Fruit fly (Drosophila melanogaster): ENCODE measurements around the gene Rfk.

Gene Rfk

dm6 chr3R:7895457-7895856, 17.6 kb downstream of the Rfk start (continued):
- TF ChIP-seq ase (GFP tag; IDR thresholded peaks at IDR 0.05) (peak; percentile 63; the same call in 2 of the 3 replicates), CG4617 (GFP tag; optimal IDR thresholded peaks at IDR 0.05; ENCODE audit: borderline replicate concordance) (no peak), CG12391 (tag; optimal IDR thresholded peaks at IDR 0.05) (no peak), jumu (GFP tag; optimal IDR thresholded peaks at IDR 0.05) (peak; percentile 39), caup (GFP tag; optimal IDR thresholded peaks at IDR 0.05; ENCODE audit: severe bottlenecking) (peak; percentile 81), trh (GFP tag; optimal IDR thresholded peaks at IDR 0.05) (no peak), CG17829 (tag; optimal IDR thresholded peaks at IDR 0.05) (peak; percentile 42), CG12942 (GFP tag; optimal IDR thresholded peaks at IDR 0.05) (no peak), nom (GFP tag; optimal IDR thresholded peaks at IDR 0.05) (peak; percentile 71), Scr (GFP tag; IDR thresholded peaks at IDR 0.05; ENCODE audit: partially characterized antibody) (no peak), cad (GFP tag; optimal IDR thresholded peaks at IDR 0.05) (no peak), gro (GFP tag; optimal IDR thresholded peaks at IDR 0.05) (peak; percentile 83), sim (GFP tag; IDR thresholded peaks at IDR 0.05) (no peak), CG6654 (GFP tag; optimal IDR thresholded peaks at IDR 0.05) (no peak), bsh (GFP tag; optimal IDR thresholded peaks at IDR 0.05) (peak in 1 of 2 experiments; percentile 73), gce (GFP tag; IDR thresholded peaks at IDR 0.05) (no peak), chm (GFP tag; IDR thresholded peaks at IDR 0.05) (no peak; the same call in 1 of the 2 replicates), kay (GFP tag; optimal IDR thresholded peaks at IDR 0.05) (no peak), bbx (GFP tag; IDR thresholded peaks at IDR 0.05; ENCODE audit: partially characterized antibody) (no peak), Bdp1 (GFP tag; optimal IDR thresholded peaks at IDR 0.05) (no peak), CG16813 (GFP tag; IDR thresholded peaks at IDR 0.05; ENCODE audit: partially characterized antibody) (no peak), slou (GFP tag; optimal IDR thresholded peaks at IDR 0.05) (no peak), CG6854 (GFP tag; optimal IDR thresholded peaks at IDR 0.05) (peak; percentile 71), CG3838 (GFP tag; optimal IDR thresholded peaks at IDR 0.05) (peak; percentile 1), CG10543 (GFP tag; optimal IDR thresholded peaks at IDR 0.05) (no peak), CG3065 (GFP tag; optimal IDR thresholded peaks at IDR 0.05) (no peak), vvl (GFP tag; IDR thresholded peaks at IDR 0.05) (peak; percentile 87), disco-r (GFP tag; optimal IDR thresholded peaks at IDR 0.05) (no peak), CG17186 (GFP tag; optimal IDR thresholded peaks at IDR 0.05) (no peak), twi (tag; optimal IDR thresholded peaks at IDR 0.05) (no peak), Fer2 (tag; optimal IDR thresholded peaks at IDR 0.05) (peak; percentile 15), CG30403 (GFP tag; optimal IDR thresholded peaks at IDR 0.05) (peak; percentile 69), pita (GFP tag; optimal IDR thresholded peaks at IDR 0.05) (no peak), Myb (GFP tag; optimal IDR thresholded peaks at IDR 0.05) (peak; percentile 15), hth (optimal IDR thresholded peaks at IDR 0.05) (no peak), Hr78 (GFP tag; optimal IDR thresholded peaks at IDR 0.05) (no peak), CG4820 (GFP tag; optimal IDR thresholded peaks at IDR 0.05) (peak; percentile 14), CG10959 (GFP tag; IDR thresholded peaks at IDR 0.05) (no peak), stc (GFP tag; IDR thresholded peaks at IDR 0.05) (peak; percentile 81), CG2202 (tag; optimal IDR thresholded peaks at IDR 0.05) (no peak), Taf1 (GFP tag; IDR thresholded peaks at IDR 0.05) (peak; percentile 61; the same call in 1 of the 2 replicates), row (GFP tag; IDR thresholded peaks at IDR 0.05) (peak; percentile 86), Ets97D (GFP tag; optimal IDR thresholded peaks at IDR 0.05) (no peak), zen (tag; optimal IDR thresholded peaks at IDR 0.05) (no peak), CG7271 (tag; optimal IDR thresholded peaks at IDR 0.05) (no peak), toy (GFP tag; IDR thresholded peaks at IDR 0.05) (no peak), CG31224 (GFP tag; IDR thresholded peaks at IDR 0.05) (peak; percentile 42; the same call in 1 of the 2 replicates)
